Fruit fly (Drosophila melanogaster) whole organism, embryonic: ENCODE results near the gene sti.

Source experiments
- Abd-B ChIP-seq: fragments of 200-800 bp; sonication (Bioruptor generic); optimal IDR thresholded peaks from 2 replicates; lab custom pipeline; 2018; ENCODE audit warnings: missing biosample characterization, mild to moderate bottlenecking, missing genetic modification characterization, moderate library complexity
- Atf6 ChIP-seq: fragments of 200-800 bp; sonication (Bioruptor generic); IDR thresholded peaks from 2 replicates; pipeline ENCODE4 v1.3.6; 2022; ENCODE audit warnings: missing biosample characterization, missing genetic modification characterization
- Bdp1 ChIP-seq: fragments of 200-800 bp; sonication (Bioruptor generic); optimal IDR thresholded peaks from 3 replicates; lab custom pipeline; 2016; ENCODE audit warnings: missing biosample characterization, missing genetic modification characterization
- BtbVII ChIP-seq: fragments of 200-800 bp; sonication (Bioruptor generic); optimal IDR thresholded peaks from 3 replicates; lab custom pipeline; 2017; ENCODE audit warnings: missing biosample characterization, mild to moderate bottlenecking, missing genetic modification characterization
- CG11456 ChIP-seq: fragments of 200-800 bp; sonication (Bioruptor generic); IDR thresholded peaks from 3 replicates; pipeline ENCODE4 v1.3.6; 2022; ENCODE audit warnings: missing biosample characterization, missing genetic modification characterization
- CG13424 ChIP-seq: fragments of 200-800 bp; sonication (Bioruptor generic); optimal IDR thresholded peaks from 2 replicates; lab custom pipeline; 2019; ENCODE audit warnings: missing biosample characterization, mild to moderate bottlenecking, missing genetic modification characterization, moderate library complexity
- CG14441 ChIP-seq: fragments of 200-800 bp; sonication (Bioruptor generic); IDR thresholded peaks from 2 replicates; pipeline ENCODE4 v1.3.6; 2022; ENCODE audit warnings: missing biosample characterization, missing genetic modification characterization
- CG1647 ChIP-seq: fragments of 200-800 bp; sonication (Bioruptor generic); optimal IDR thresholded peaks from 3 replicates; lab custom pipeline; 2016; ENCODE audit warnings: missing biosample characterization, missing genetic modification characterization
- CG17328 ChIP-seq: fragments of 200-800 bp; sonication (Bioruptor generic); IDR thresholded peaks from 2 replicates; pipeline ENCODE4 v1.3.6; 2022; ENCODE audit warnings: missing biosample characterization, missing genetic modification characterization
- CG17612 ChIP-seq: fragments of 200-800 bp; sonication (Bioruptor generic); IDR thresholded peaks from 2 replicates; pipeline ENCODE4 v1.3.6; 2022; ENCODE audit warnings: missing biosample characterization, missing genetic modification characterization
- CG2199 ChIP-seq: fragments of 200-800 bp; sonication (Bioruptor generic); IDR thresholded peaks from 3 replicates; pipeline ENCODE4 v1.3.6; 2022; ENCODE audit warnings: missing biosample characterization, missing genetic modification characterization
- CG2678 ChIP-seq: fragments of 200-800 bp; sonication (Bioruptor generic); optimal IDR thresholded peaks from 3 replicates; lab custom pipeline; 2019; ENCODE audit warnings: missing biosample characterization, mild to moderate bottlenecking, missing genetic modification characterization, moderate library complexity
- CG32532 ChIP-seq: fragments of 200-800 bp; sonication (Bioruptor generic); IDR thresholded peaks from 2 replicates; pipeline ENCODE4 v1.3.6; 2022; ENCODE audit warnings: missing biosample characterization, missing genetic modification characterization
- CG3726 ChIP-seq: fragments of 200-800 bp; sonication (Bioruptor generic); IDR thresholded peaks from 3 replicates; pipeline ENCODE4, ENCODE4 v1.3.6; 2022; ENCODE audit warnings: missing biosample characterization, missing genetic modification characterization
- CG5953 ChIP-seq: fragments of 200-800 bp; sonication (Bioruptor generic); IDR thresholded peaks from 2 replicates; pipeline ENCODE4 v1.3.6; 2022; ENCODE audit warnings: missing biosample characterization, missing genetic modification characterization
- CG6689 ChIP-seq: fragments of 200-800 bp; sonication (Bioruptor generic); IDR thresholded peaks from 2 replicates; pipeline ENCODE4 v1.3.6; 2022; ENCODE audit warnings: missing biosample characterization, missing genetic modification characterization
- CG7271 ChIP-seq: fragments of 200-800 bp; sonication (Bioruptor generic); optimal IDR thresholded peaks from 2 replicates; lab custom pipeline; 2018; ENCODE audit warnings: missing biosample characterization, mild to moderate bottlenecking, missing genetic modification characterization, moderate library complexity
- CG8388 ChIP-seq: fragments of 200-800 bp; sonication (Bioruptor generic); optimal IDR thresholded peaks from 2 replicates; lab custom pipeline; 2019; ENCODE audit warnings: missing biosample characterization, mild to moderate bottlenecking, missing genetic modification characterization, moderate library complexity
- CrebB ChIP-seq: fragments of 200-800 bp; sonication (Bioruptor generic); optimal IDR thresholded peaks from 3 replicates; lab custom pipeline; 2018; ENCODE audit warnings: missing biosample characterization, mild to moderate bottlenecking, missing genetic modification characterization
- Dad ChIP-seq: fragments of 200-800 bp; sonication (Bioruptor generic); optimal IDR thresholded peaks from 3 replicates; lab custom pipeline; 2016; ENCODE audit warnings: missing biosample characterization, missing genetic modification characterization
- Dbx ChIP-seq: fragments of 200-800 bp; sonication (Bioruptor generic); IDR thresholded peaks from 3 replicates; pipeline ENCODE4 v1.3.6; 2022; ENCODE audit warnings: missing biosample characterization, missing genetic modification characterization
- Ets97D ChIP-seq: fragments of 200-800 bp; sonication (Bioruptor generic); optimal IDR thresholded peaks from 3 replicates; lab custom pipeline; 2016; ENCODE audit warnings: missing biosample characterization, missing genetic modification characterization
- Hand ChIP-seq: fragments of 200-800 bp; sonication (Bioruptor generic); optimal IDR thresholded peaks from 2 replicates; lab custom pipeline; 2017; ENCODE audit warnings: mild to moderate bottlenecking, missing biosample characterization, missing genetic modification reagents, missing genetic modification characterization
- HmgD ChIP-seq: fragments of 200-800 bp; sonication (Bioruptor generic); optimal IDR thresholded peaks from 3 replicates; lab custom pipeline; 2016; ENCODE audit warnings: missing biosample characterization, missing genetic modification characterization
- HmgZ ChIP-seq: fragments of 200-800 bp; sonication (Bioruptor generic); optimal IDR thresholded peaks from 2 replicates; lab custom pipeline; 2018; ENCODE audit warnings: missing biosample characterization, mild to moderate bottlenecking, missing genetic modification characterization
- Hmx ChIP-seq: fragments of 200-800 bp; sonication (Bioruptor generic); optimal IDR thresholded peaks from 2 replicates; lab custom pipeline; 2016; ENCODE audit warnings: missing biosample characterization, missing genetic modification characterization
- MTF-1 ChIP-seq: fragments of 200-800 bp; sonication (Bioruptor generic); optimal IDR thresholded peaks from 2 replicates; lab custom pipeline; 2018; ENCODE audit warnings: missing biosample characterization, mild to moderate bottlenecking, missing genetic modification characterization, borderline replicate concordance
- Max ChIP-seq: fragments of 200-800 bp; sonication (Bioruptor generic); optimal IDR thresholded peaks from 2 replicates; lab custom pipeline; 2016; ENCODE audit warnings: missing biosample characterization, mild to moderate bottlenecking, missing genetic modification characterization
- Med ChIP-seq: fragments of 200-800 bp; sonication (Bioruptor generic); peaks from one replicate; lab custom pipeline; 2016; ENCODE audit warnings: missing biosample characterization, missing genetic modification characterization, mild to moderate bottlenecking, inconsistent platforms, moderate library complexity
- Meics ChIP-seq: fragments of 200-800 bp; sonication (Bioruptor generic); optimal IDR thresholded peaks from 2 replicates; lab custom pipeline; 2017; ENCODE audit warnings: missing biosample characterization, mild to moderate bottlenecking, missing genetic modification characterization
- NK7.1 ChIP-seq: fragments of 200-800 bp; sonication (Bioruptor generic); optimal IDR thresholded peaks from 3 replicates; lab custom pipeline; 2016; ENCODE audit warnings: missing biosample characterization, missing genetic modification characterization
- Nf-YB ChIP-seq: fragments of 200-800 bp; sonication (Bioruptor generic); optimal IDR thresholded peaks from 3 replicates; lab custom pipeline; 2019; ENCODE audit warnings: missing biosample characterization, mild to moderate bottlenecking, missing genetic modification characterization, moderate library complexity
- Oaz ChIP-seq: fragments of 200-800 bp; sonication (Bioruptor generic); IDR thresholded peaks from 2 replicates; pipeline ENCODE4 v1.3.6; 2022; ENCODE audit warnings: missing biosample characterization, missing genetic modification characterization
- Pdp1 ChIP-seq, 2 experiments: fragments of 200-800 bp; sonication (Bioruptor generic); optimal IDR thresholded peaks; 3 replicates each; lab custom pipeline; 2016; ENCODE audit warnings: missing biosample characterization in 2 of 2, missing genetic modification characterization in 2 of 2, mild to moderate bottlenecking in 1 of 2, moderate library complexity in 1 of 2
- Ptx1 ChIP-seq: fragments of 200-800 bp; sonication (Bioruptor generic); IDR thresholded peaks from 2 replicates; pipeline ENCODE4 v1.3.6; 2022; ENCODE audit warnings: missing biosample characterization, missing genetic modification characterization
- Xbp1 ChIP-seq: fragments of 200-800 bp; sonication (Bioruptor generic); optimal IDR thresholded peaks from 3 replicates; lab custom pipeline; 2016; ENCODE audit warnings: missing biosample characterization, mild to moderate bottlenecking, missing genetic modification characterization
- amos ChIP-seq: fragments of 200-800 bp; sonication (Bioruptor generic); IDR thresholded peaks from 2 replicates; pipeline ENCODE4 v1.3.6; 2022; ENCODE audit warnings: missing biosample characterization, missing genetic modification characterization; ENCODE audit not compliant: partially characterized antibody
- dan ChIP-seq: fragments of 200-800 bp; sonication (Bioruptor generic); IDR thresholded peaks from 2 replicates; pipeline ENCODE4 v1.3.6; 2022; ENCODE audit warnings: missing biosample characterization, missing genetic modification characterization
- dmrt99B ChIP-seq: fragments of 200-800 bp; sonication (Bioruptor generic); optimal IDR thresholded peaks from 2 replicates; lab custom pipeline; 2018; ENCODE audit warnings: missing biosample characterization, mild to moderate bottlenecking, missing genetic modification characterization, moderate library complexity
- fd102C ChIP-seq: fragments of 200-800 bp; sonication (Bioruptor generic); optimal IDR thresholded peaks from 2 replicates; lab custom pipeline; 2018; ENCODE audit warnings: missing biosample characterization, mild to moderate bottlenecking, missing genetic modification characterization, moderate library complexity
- fd96Cb ChIP-seq: fragments of 200-800 bp; sonication (Bioruptor generic); optimal IDR thresholded peaks from 2 replicates; lab custom pipeline; 2018; ENCODE audit warnings: missing biosample characterization, mild to moderate bottlenecking, missing genetic modification characterization, moderate library complexity
- ind ChIP-seq: fragments of 200-800 bp; sonication (Bioruptor generic); optimal IDR thresholded peaks from 3 replicates; lab custom pipeline; 2016; ENCODE audit warnings: missing biosample characterization, missing genetic modification characterization
- jing ChIP-seq: fragments of 200-800 bp; sonication (Bioruptor generic); optimal IDR thresholded peaks from 2 replicates; lab custom pipeline; 2018; ENCODE audit warnings: missing biosample characterization, mild to moderate bottlenecking, missing genetic modification characterization
- nerfin-1 ChIP-seq: fragments of 200-800 bp; sonication (Bioruptor generic); optimal IDR thresholded peaks from 3 replicates; lab custom pipeline; 2019; ENCODE audit warnings: missing biosample characterization, mild to moderate bottlenecking, missing genetic modification characterization, moderate library complexity
- org-1 ChIP-seq: fragments of 200-800 bp; sonication (Bioruptor generic); optimal IDR thresholded peaks from 2 replicates; lab custom pipeline; 2017; ENCODE audit warnings: missing biosample characterization, missing genetic modification characterization
- pum ChIP-seq: fragments of 200-800 bp; sonication (Bioruptor generic); optimal IDR thresholded peaks from 2 replicates; lab custom pipeline; 2016; ENCODE audit warnings: missing biosample characterization, missing genetic modification characterization
- pzg ChIP-seq: fragments of 200-800 bp; sonication (Bioruptor generic); optimal IDR thresholded peaks from 3 replicates; lab custom pipeline; 2018; ENCODE audit warnings: missing biosample characterization, mild to moderate bottlenecking, missing genetic modification characterization, moderate library complexity
- schlank ChIP-seq: fragments of 200-800 bp; sonication (Bioruptor generic); optimal IDR thresholded peaks from 2 replicates; lab custom pipeline; 2018; ENCODE audit warnings: missing biosample characterization, mild to moderate bottlenecking, missing genetic modification characterization
- shn ChIP-seq: fragments of 200-800 bp; sonication (Bioruptor generic); optimal IDR thresholded peaks from 3 replicates; lab custom pipeline; 2016; ENCODE audit warnings: missing biosample characterization, missing genetic modification characterization
- usp ChIP-seq: fragments of >200 bp; optimal IDR thresholded peaks from 2 replicates; lab custom pipeline; 2017; ENCODE audit warnings: missing biosample characterization, missing genetic modification characterization

Gene sti

DNA sequence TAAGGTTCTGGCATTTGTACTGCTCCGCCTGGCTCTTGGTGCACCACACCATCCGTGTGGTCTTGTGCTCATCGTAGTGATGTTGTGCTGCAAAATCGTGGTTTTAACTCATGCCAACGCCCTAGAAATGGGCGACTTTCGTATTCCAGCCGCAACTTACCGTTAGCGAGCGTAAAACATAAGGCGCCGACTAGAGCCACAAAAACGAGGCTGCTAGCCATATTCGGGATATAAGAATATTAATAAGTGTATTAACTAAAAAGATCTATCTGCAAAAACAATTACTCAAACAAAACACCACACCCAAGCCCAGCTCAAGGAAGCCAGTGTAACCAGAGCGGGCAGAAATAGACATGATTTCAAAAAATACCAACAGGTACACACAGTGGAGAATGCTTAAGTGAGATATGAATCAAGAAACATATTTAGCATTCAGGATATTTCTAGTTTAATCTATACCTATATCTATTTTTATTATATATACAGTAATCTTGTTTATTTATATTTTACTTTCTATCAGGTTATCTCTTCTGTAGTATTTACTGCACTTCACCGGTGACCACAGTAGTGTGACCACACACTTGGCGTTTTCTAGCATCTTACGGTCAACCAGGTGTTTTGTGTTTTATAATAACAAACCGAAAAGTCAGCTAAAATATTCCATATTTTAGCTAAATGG is 18.9 kb upstream of the sti start, which contains the start of the genes Tsf2 and CG34242 (continued):
- TF ChIP-seq Nf-YB (GFP tag; lab: Kevin White, UChicago): no peak
- peak; percentile 93 for TF ChIP-seq CG2678 (tag; lab: Kevin White, UChicago)
- no peak for TF ChIP-seq Bdp1 (GFP tag; lab: Kevin White, UChicago)
- peak; percentile 80 for TF ChIP-seq nerfin-1
- peak; percentile 72 for TF ChIP-seq Med
- no peak for TF ChIP-seq Hmx
- peak; percentile 92 for TF ChIP-seq Atf6
- TF ChIP-seq shn (GFP tag; lab: Kevin White, UChicago): no peak
- no peak for TF ChIP-seq amos (GFP tag; lab: Robert Waterston, UW)
- TF ChIP-seq HmgD (GFP tag; lab: Kevin White, UChicago): no peak
- TF ChIP-seq CG11456 (GFP tag; lab: Robert Waterston, UW): peak; percentile 94
- TF ChIP-seq CG17328 (GFP tag; lab: Robert Waterston, UW): no peak
- no peak for TF ChIP-seq schlank (tag; lab: Kevin White, UChicago)
- TF ChIP-seq CG17612: peak; percentile 55
- TF ChIP-seq fd96Cb (tag; lab: Kevin White, UChicago): peak; percentile 92
- no peak for TF ChIP-seq pum (GFP tag; lab: Kevin White, UChicago)
- TF ChIP-seq BtbVII (GFP tag; lab: Kevin White, UChicago): peak; percentile 68
- TF ChIP-seq Oaz (GFP tag; lab: Robert Waterston, UW): peak; percentile 88
- no peak for TF ChIP-seq CG2199 (GFP tag; lab: Robert Waterston, UW)
- TF ChIP-seq CG7271 (tag; lab: Kevin White, UChicago): peak; percentile 76
- TF ChIP-seq org-1 (GFP tag; lab: Kevin White, UChicago): peak; percentile 2
- peak; percentile 92 for TF ChIP-seq CG14441
- TF ChIP-seq Hand (GFP tag; lab: Kevin White, UChicago): no peak
- TF ChIP-seq Meics (GFP tag; lab: Kevin White, UChicago): peak; percentile 88
- TF ChIP-seq CG13424 (tag; lab: Kevin White, UChicago): peak; percentile 8
- TF ChIP-seq jing (GFP tag; lab: Kevin White, UChicago): no peak
- TF ChIP-seq dmrt99B (tag; lab: Kevin White, UChicago): peak; percentile 81
- peak; percentile 11 for TF ChIP-seq HmgZ (tag; lab: Kevin White, UChicago)
- TF ChIP-seq Dbx (GFP tag; lab: Robert Waterston, UW): peak; percentile 94
- TF ChIP-seq Abd-B (GFP tag; lab: Kevin White, UChicago): no peak
- TF ChIP-seq CG6689 (GFP tag; lab: Robert Waterston, UW): peak; percentile 97
- no peak for TF ChIP-seq Xbp1 (GFP tag; lab: Kevin White, UChicago)
- peak; percentile 84; the same call in 2 of the 3 replicates for TF ChIP-seq CG3726
- TF ChIP-seq CG8388 (GFP tag; lab: Kevin White, UChicago): peak; percentile 42
- peak; percentile 91 for TF ChIP-seq ind (GFP tag; lab: Kevin White, UChicago)
- no peak for TF ChIP-seq usp (GFP tag; lab: Kevin White, UChicago)
- peak; percentile 84 for TF ChIP-seq dan
- TF ChIP-seq pzg: peak; percentile 57
- no peak for TF ChIP-seq Dad (GFP tag; lab: Kevin White, UChicago)
- peak in 1 of 2 experiments; percentile 26 for TF ChIP-seq Pdp1 (GFP tag; optimal IDR thresholded peaks at IDR 0.05; lab: Kevin White, UChicago)
- TF ChIP-seq CG1647: peak; percentile 22
- TF ChIP-seq CG32532 (GFP tag; lab: Robert Waterston, UW): peak; percentile 93
- peak; percentile 39 for TF ChIP-seq MTF-1
- no peak for TF ChIP-seq NK7.1
- TF ChIP-seq Max (GFP tag; lab: Kevin White, UChicago): peak; percentile 70
- no peak for TF ChIP-seq Ets97D (GFP tag; lab: Kevin White, UChicago)
- TF ChIP-seq fd102C (GFP tag; lab: Kevin White, UChicago): no peak
- peak; percentile 99 for TF ChIP-seq Ptx1 (GFP tag; lab: Robert Waterston, UW)
- peak; percentile 90 for TF ChIP-seq CG5953
- TF ChIP-seq CrebB (tag; lab: Kevin White, UChicago): no peak
